Worm (Caenorhabditis elegans) whole organism, early embryonic: ENCODE measurements around the gene nhr-98.

Source experiments
- B0310.2 ChIP-seq: sonication (generic microtip); optimal IDR thresholded peaks from 2 replicates; lab custom pipeline; 2016; ENCODE audit warnings: mild to moderate bottlenecking, missing genetic modification characterization, missing compliant biosample characterization
- F13C5.2 ChIP-seq: sonication (generic microtip); optimal IDR thresholded peaks from 2 replicates; lab custom pipeline; 2017; ENCODE audit warnings: mild to moderate bottlenecking, missing genetic modification characterization, inconsistent platforms, missing compliant biosample characterization
- aly-1 ChIP-seq: sonication (generic microtip); optimal IDR thresholded peaks from 2 replicates; lab custom pipeline; 2016; ENCODE audit warnings: missing genetic modification characterization, missing compliant biosample characterization
- ama-1 ChIP-seq: fragments of 150-350 bp; optimal IDR thresholded peaks from 2 replicates; lab custom pipeline; 2014
- ceh-36 ChIP-seq: sonication (generic microtip); optimal IDR thresholded peaks from 2 replicates; lab custom pipeline; 2016; ENCODE audit warnings: missing genetic modification characterization, inconsistent platforms, missing compliant biosample characterization
- ets-7 ChIP-seq: sonication (generic microtip); optimal IDR thresholded peaks from 2 replicates; lab custom pipeline; 2016; ENCODE audit warnings: missing genotype, missing genetic modification characterization, missing compliant biosample characterization
- flt-1 ChIP-seq: fragments of 200-800 bp; sonication (Bioruptor generic); IDR thresholded peaks from 2 replicates; pipeline ENCODE4 v1.3.6; 2022; ENCODE audit warnings: missing genetic modification characterization, missing compliant biosample characterization
- hmbx-1 ChIP-seq: sonication (generic microtip); optimal IDR thresholded peaks from 2 replicates; lab custom pipeline; 2016; ENCODE audit warnings: mild to moderate bottlenecking, missing genetic modification characterization, missing compliant biosample characterization
- hnd-1 ChIP-seq: sonication (generic microtip); optimal IDR thresholded peaks from 2 replicates; lab custom pipeline; 2016; ENCODE audit warnings: missing genetic modification characterization, missing compliant biosample characterization
- pes-1 ChIP-seq: fragments of 200-800 bp; sonication (Bioruptor generic); IDR thresholded peaks from 2 replicates; pipeline ENCODE4 v1.3.6; 2022; ENCODE audit warnings: missing genetic modification reagents, missing genetic modification characterization, missing compliant biosample characterization
- scrt-1 ChIP-seq: fragments of 200-800 bp; sonication (Bioruptor generic); IDR thresholded peaks from 2 replicates; pipeline ENCODE4 v1.3.6; 2022; ENCODE audit warnings: missing genetic modification characterization, missing compliant biosample characterization
- tbx-11 ChIP-seq: fragments of 200-800 bp; sonication (Bioruptor generic); IDR thresholded peaks from 2 replicates; pipeline ENCODE4 v1.3.6; 2022; ENCODE audit warnings: missing genetic modification characterization, missing compliant biosample characterization
- tbx-37 ChIP-seq: fragments of 200-800 bp; sonication (Bioruptor generic); conservative IDR thresholded peaks from 2 replicates; pipeline ENCODE4 v1.3.6; 2022; ENCODE audit warnings: missing genetic modification reagents, missing genetic modification characterization, missing compliant biosample characterization
- tra-4 ChIP-seq: sonication (generic microtip); optimal IDR thresholded peaks from 2 replicates; lab custom pipeline; 2017; ENCODE audit warnings: missing genetic modification characterization, missing compliant biosample characterization

- TF ChIP-seq ama-1 (lab: Kevin White, UChicago) (no peak), tra-4 (no peak), flt-1 (GFP tag; lab: Robert Waterston, UW) (no peak), pes-1 (no peak), ceh-36 (tag; lab: Kevin White, UChicago) (no peak), aly-1 (tag; lab: Kevin White, UChicago) (no peak), tbx-11 (GFP tag; lab: Robert Waterston, UW) (no peak), F13C5.2 (tag; lab: Kevin White, UChicago) (no peak), hnd-1 (no peak), scrt-1 (GFP tag; lab: Robert Waterston, UW) (no peak), B0310.2 (tag; lab: Kevin White, UChicago) (no peak), tbx-37 (GFP tag; lab: Robert Waterston, UW) (no peak), ets-7 (tag; lab: Kevin White, UChicago) (no peak), hmbx-1 (no peak)
Observed at ce11 chrV:422133-422532, 31.5 kb upstream of the nhr-98 start, which contains the start of gene dod-20.
